Worm (Caenorhabditis elegans): ENCODE data around the gene fbxa-151.
"Not testable (repeated sequence)": the region's sequence is repeated elsewhere in the genome, so short reads cannot be mapped to it uniquely, and the experiment has no call there.

The fbxa-151 gene

DNA sequence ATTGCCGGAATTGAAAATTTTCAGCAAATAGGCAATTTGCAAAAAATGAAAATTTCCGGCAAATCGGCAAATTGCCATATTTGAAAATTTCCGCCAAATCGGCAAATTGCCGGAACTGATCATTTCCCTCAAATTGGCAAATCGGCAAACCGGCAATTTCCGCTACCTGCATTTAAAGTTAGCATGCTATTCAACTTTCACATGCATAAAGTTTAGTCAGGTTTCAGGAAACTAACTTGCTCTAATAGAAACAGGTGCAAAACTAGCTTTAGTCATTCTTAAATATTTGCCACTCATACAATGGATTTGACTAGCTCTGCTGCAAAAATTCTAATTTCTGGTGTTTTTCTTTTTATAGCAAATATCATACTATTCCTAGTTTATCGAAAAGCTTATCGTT, 3.0 kb downstream of the fbxa-151 start, which contains the start of gene srz-9:
Gene srz-9, plus strand, starts transcription at position 301 of the 400 bp plus-strand sequence.
- not testable (repeated sequence) for TF ChIP-seq ztf-29 (GFP tag; IDR thresholded peaks at IDR 0.05); T22C8.4 (GFP tag; IDR thresholded peaks at IDR 0.05); ref-1 (GFP tag; conservative IDR thresholded peaks at IDR 0.05)

DNA sequence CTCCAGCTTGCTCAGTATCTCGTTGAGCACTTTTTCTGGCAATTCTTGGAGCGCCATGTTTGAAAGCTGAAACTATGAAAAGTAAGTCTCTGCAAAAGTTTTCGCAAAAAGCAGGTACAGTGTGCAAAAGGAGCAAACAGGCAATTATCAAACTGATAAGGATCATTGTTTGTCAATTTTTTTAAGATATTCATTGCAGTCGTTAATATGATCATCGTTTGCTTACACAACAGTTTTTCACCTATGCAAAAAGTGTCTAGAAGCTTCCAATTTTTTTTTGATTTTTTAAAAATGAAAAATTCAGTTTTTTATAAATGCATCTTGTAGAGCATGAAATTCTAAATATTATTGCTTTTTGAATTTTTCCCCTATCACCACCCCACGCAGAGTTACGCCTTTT, 8.3 kb downstream of the fbxa-151 start, which contains the start of gene fbxa-78:
Gene fbxa-78, minus strand, starts transcription at position 101 of the 400 bp plus-strand sequence.
- TF ChIP-seq cog-1 (tag; optimal IDR thresholded peaks at IDR 0.05); ztf-29 (GFP tag; IDR thresholded peaks at IDR 0.05); klf-2 (GFP tag; conservative IDR thresholded peaks at IDR 0.05): not testable (repeated sequence)

- not testable (repeated sequence) for TF ChIP-seq klf-2 (GFP tag; conservative IDR thresholded peaks at IDR 0.05); med-1 (GFP tag; optimal IDR thresholded peaks at IDR 0.05; ENCODE audit: insufficient read depth); flt-1 (GFP tag; IDR thresholded peaks at IDR 0.05)
These were observed 10.2 kb downstream of the fbxa-151 start, which contains the start of gene fbxa-208 for ce11 chrIII:1256519-1256918. Gene fbxa-208, plus strand, starts transcription at chrIII:1256819.

ce11 chrIII:1252412-1253207, 14.1 kb downstream of the fbxa-151 start:
- TF ChIP-seq ztf-29 (GFP tag; IDR thresholded peaks at IDR 0.05) = 0 out of 2 replicates have a peak, but pooled peaks have one; percentile 19
- peak; percentile 29; the same call in 1 of the 2 replicates for TF ChIP-seq ztf-23 (GFP tag; IDR thresholded peaks at IDR 0.05)

DNA sequence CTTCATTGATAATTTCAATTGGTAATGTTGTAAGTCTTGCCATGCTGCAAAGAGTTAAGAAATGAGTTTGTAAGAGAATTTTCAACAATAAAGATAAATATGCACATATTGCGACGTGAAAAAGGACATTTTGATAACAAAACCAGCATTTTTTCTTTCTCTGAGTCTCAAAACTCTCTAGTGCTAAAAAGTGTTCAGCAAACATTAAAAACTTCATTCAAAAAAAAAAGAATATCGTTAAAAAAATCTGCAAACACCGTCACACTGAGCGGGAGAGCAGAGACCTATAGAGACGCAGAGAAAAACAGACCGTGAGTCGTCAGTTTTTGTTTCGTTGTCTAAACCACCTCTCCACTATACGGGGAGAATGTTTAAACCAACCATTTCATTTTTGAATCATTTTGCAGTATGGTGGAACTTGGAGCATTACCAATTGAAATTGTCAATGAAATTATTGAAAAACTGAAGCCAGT, 17.6 kb downstream of the fbxa-151 start, which contains the start of the genes fbxa-76 and fbxa-77:
Gene fbxa-76, minus strand, starts transcription at position 51 of the 473 bp plus-strand sequence.
Gene fbxa-77, plus strand, starts transcription at position 365 of the 473 bp plus-strand sequence.
- TF ChIP-seq flt-1 (GFP tag; IDR thresholded peaks at IDR 0.05) (no peak), med-1 (GFP tag; optimal IDR thresholded peaks at IDR 0.05; ENCODE audit: insufficient read depth) (no peak), ref-1 (GFP tag; conservative IDR thresholded peaks at IDR 0.05) (no peak), T22C8.4 (GFP tag; IDR thresholded peaks at IDR 0.05) (no peak), klf-2 (GFP tag; conservative IDR thresholded peaks at IDR 0.05) (no peak), ztf-23 (GFP tag; IDR thresholded peaks at IDR 0.05) (no peak), cog-1 (tag; optimal IDR thresholded peaks at IDR 0.05) (no peak), tab-1 (GFP tag; IDR thresholded peaks at IDR 0.05) (no peak), ztf-29 (GFP tag; IDR thresholded peaks at IDR 0.05) (no peak)

DNA sequence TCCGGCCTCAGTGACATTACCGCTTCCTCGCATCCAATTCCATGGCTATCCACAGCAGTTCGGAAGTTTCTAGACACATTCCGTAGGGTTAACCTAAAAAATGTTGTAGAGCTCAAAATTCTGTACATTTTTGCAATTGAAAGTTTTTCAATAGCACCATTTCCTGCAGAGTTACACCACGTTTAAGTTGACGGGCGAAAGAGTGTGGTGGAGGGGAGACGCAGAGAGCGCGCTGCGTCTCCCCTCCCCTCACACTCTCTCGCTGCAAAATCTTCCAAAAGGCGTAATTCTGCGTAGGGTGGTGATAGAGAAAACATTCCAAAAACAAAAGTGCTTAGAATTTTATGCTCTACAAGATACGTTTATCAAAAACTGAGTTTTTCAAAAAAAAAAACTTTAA, 18.4 kb downstream of the fbxa-151 start:
- TF ChIP-seq klf-2 (GFP tag; conservative IDR thresholded peaks at IDR 0.05) = no peak
- no peak for TF ChIP-seq flt-1 (GFP tag; IDR thresholded peaks at IDR 0.05)
- no peak for TF ChIP-seq ztf-23 (GFP tag; IDR thresholded peaks at IDR 0.05)
- TF ChIP-seq ref-1 (GFP tag; conservative IDR thresholded peaks at IDR 0.05) = no peak
- TF ChIP-seq med-1 (GFP tag; optimal IDR thresholded peaks at IDR 0.05; ENCODE audit: insufficient read depth) = no peak
- TF ChIP-seq ztf-29 (GFP tag; IDR thresholded peaks at IDR 0.05) = no peak

ce11 chrIII:1243199-1243598, 23.5 kb downstream of the fbxa-151 start, which contains the start of gene fbxa-63:
Gene fbxa-63, plus strand, starts transcription at chrIII:1243508.
- no peak for TF ChIP-seq med-1 (GFP tag; optimal IDR thresholded peaks at IDR 0.05; ENCODE audit: insufficient read depth)
- no peak for TF ChIP-seq cog-1 (tag; optimal IDR thresholded peaks at IDR 0.05)
- no peak for TF ChIP-seq tab-1 (GFP tag; IDR thresholded peaks at IDR 0.05)
- no peak for TF ChIP-seq T22C8.4 (GFP tag; IDR thresholded peaks at IDR 0.05)
- TF ChIP-seq ztf-29 (GFP tag; IDR thresholded peaks at IDR 0.05) = no peak
- TF ChIP-seq flt-1 (GFP tag; IDR thresholded peaks at IDR 0.05) = no peak
- no peak for TF ChIP-seq ztf-23 (GFP tag; IDR thresholded peaks at IDR 0.05)
- no peak for TF ChIP-seq ref-1 (GFP tag; conservative IDR thresholded peaks at IDR 0.05)
- no peak for TF ChIP-seq klf-2 (GFP tag; conservative IDR thresholded peaks at IDR 0.05)

DNA sequence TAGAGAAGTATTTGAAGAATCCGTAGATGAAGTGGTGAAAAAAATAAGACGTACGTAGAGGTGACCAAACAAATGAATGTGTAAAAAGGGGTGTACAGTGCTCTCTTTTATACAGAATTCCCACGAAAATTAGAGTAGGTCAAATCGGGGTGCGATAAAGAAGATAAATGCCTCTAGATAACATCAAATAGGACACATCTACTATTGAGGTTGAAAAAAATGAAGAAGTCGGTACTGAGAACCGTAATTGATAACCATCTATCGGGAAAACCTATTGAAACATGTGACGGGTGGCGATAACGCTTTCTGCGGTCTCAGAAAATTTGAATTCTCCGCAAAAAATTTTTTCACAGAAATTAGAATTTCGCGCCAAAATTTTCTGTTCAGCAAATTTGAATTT, 28.0 kb downstream of the fbxa-151 start, which contains the start of gene fbxa-61:
Gene fbxa-61, plus strand, starts transcription at position 345 of the 400 bp plus-strand sequence.
- TF ChIP-seq ztf-29 (GFP tag; IDR thresholded peaks at IDR 0.05) (no peak), klf-2 (GFP tag; conservative IDR thresholded peaks at IDR 0.05) (no peak), ref-1 (GFP tag; conservative IDR thresholded peaks at IDR 0.05) (no peak), tab-1 (GFP tag; IDR thresholded peaks at IDR 0.05) (no peak), med-1 (GFP tag; optimal IDR thresholded peaks at IDR 0.05; ENCODE audit: insufficient read depth) (no peak), ztf-23 (GFP tag; IDR thresholded peaks at IDR 0.05) (no peak), flt-1 (GFP tag; IDR thresholded peaks at IDR 0.05) (no peak), T22C8.4 (GFP tag; IDR thresholded peaks at IDR 0.05) (no peak), cog-1 (tag; optimal IDR thresholded peaks at IDR 0.05) (no peak)

DNA sequence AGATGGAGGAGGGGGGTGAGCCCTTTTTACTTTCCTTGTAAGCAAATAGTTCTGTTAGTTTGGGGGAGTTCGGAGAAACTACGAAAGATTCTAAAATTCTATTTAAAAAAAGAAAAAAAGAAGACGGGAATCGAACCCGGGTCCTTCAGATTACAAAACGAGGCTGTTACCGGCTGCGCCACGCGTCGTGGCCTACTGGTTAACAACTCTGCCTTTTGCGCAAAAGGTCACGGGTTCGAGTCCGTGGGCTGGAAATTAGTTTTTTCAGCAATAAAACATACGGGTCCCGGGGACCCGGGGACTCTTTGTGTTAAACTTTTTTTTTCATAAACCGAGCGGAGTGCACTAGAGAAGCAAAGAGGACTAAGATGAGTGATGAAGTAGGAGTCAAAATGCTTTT, 35.5 kb downstream of the fbxa-151 start:
- TF ChIP-seq ref-1 (GFP tag; conservative IDR thresholded peaks at IDR 0.05) = no peak
- no peak for TF ChIP-seq ztf-23 (GFP tag; IDR thresholded peaks at IDR 0.05)
- TF ChIP-seq T22C8.4 (GFP tag; IDR thresholded peaks at IDR 0.05) = no peak
- TF ChIP-seq ztf-29 (GFP tag; IDR thresholded peaks at IDR 0.05) = no peak
- no peak for TF ChIP-seq flt-1 (GFP tag; IDR thresholded peaks at IDR 0.05)
- no peak for TF ChIP-seq cog-1 (tag; optimal IDR thresholded peaks at IDR 0.05)

DNA sequence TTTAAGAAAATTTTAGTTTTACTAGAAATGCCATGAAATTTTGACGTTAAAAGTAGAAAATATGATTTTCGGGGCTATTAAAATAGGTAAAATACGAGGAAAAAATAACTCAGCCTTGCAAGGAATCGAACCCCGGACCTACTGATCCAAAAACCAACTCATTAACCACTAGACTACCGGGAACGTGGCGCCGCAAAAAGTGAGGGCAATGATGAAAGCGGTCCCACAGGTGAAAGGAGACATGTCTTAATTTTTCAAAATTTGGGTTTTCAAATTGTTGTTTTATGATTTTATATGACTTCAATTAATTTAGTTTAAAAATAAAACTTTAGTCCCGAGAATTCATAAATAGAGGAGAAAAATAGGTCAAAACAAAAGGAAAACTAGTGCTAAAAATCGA, 36.0 kb downstream of the fbxa-151 start:
- TF ChIP-seq klf-2 (GFP tag; conservative IDR thresholded peaks at IDR 0.05) (no peak), T22C8.4 (GFP tag; IDR thresholded peaks at IDR 0.05) (no peak), ref-1 (GFP tag; conservative IDR thresholded peaks at IDR 0.05) (no peak), ztf-29 (GFP tag; IDR thresholded peaks at IDR 0.05) (no peak), cog-1 (tag; optimal IDR thresholded peaks at IDR 0.05) (no peak), flt-1 (GFP tag; IDR thresholded peaks at IDR 0.05) (no peak), ztf-23 (GFP tag; IDR thresholded peaks at IDR 0.05) (no peak), med-1 (GFP tag; optimal IDR thresholded peaks at IDR 0.05; ENCODE audit: insufficient read depth) (no peak), tab-1 (GFP tag; IDR thresholded peaks at IDR 0.05) (no peak)

Measured in whole organism, midembryonic.